Fruit fly (Drosophila melanogaster): ENCODE results near the gene ssp3.

- TF ChIP-seq Crg-1 (GFP tag; optimal IDR thresholded peaks at IDR 0.05) (no peak), bab1 (GFP tag; optimal IDR thresholded peaks at IDR 0.05) (peak; percentile 92), toe (GFP tag; optimal IDR thresholded peaks at IDR 0.05) (no peak)
Measured at dm6 chr2L:18966844-18967243, 23.1 kb upstream of the ssp3 start.
